Fruit fly (Drosophila melanogaster) whole organism, embryonic: ENCODE measurements around the gene Alg2.

Experiments
- Antp ChIP-seq: fragments of 200-800 bp; sonication (Bioruptor generic); optimal IDR thresholded peaks from 3 replicates; lab custom pipeline; 2016; ENCODE audit warnings: missing biosample characterization, missing genetic modification characterization
- Atf-2 ChIP-seq: fragments of 200-800 bp; sonication (Bioruptor generic); optimal IDR thresholded peaks from 2 replicates; lab custom pipeline; 2016; ENCODE audit warnings: missing biosample characterization, missing genetic modification characterization
- BtbVII ChIP-seq: fragments of 200-800 bp; sonication (Bioruptor generic); optimal IDR thresholded peaks from 3 replicates; lab custom pipeline; 2017; ENCODE audit warnings: missing biosample characterization, mild to moderate bottlenecking, missing genetic modification characterization
- CG11723 ChIP-seq: fragments of 200-800 bp; sonication (Bioruptor generic); optimal IDR thresholded peaks from 2 replicates; lab custom pipeline; 2017; ENCODE audit warnings: missing biosample characterization, mild to moderate bottlenecking, missing genetic modification characterization
- CG12299 ChIP-seq: fragments of 200-800 bp; sonication (Bioruptor generic); optimal IDR thresholded peaks from 2 replicates; lab custom pipeline; 2018; ENCODE audit warnings: missing biosample characterization, mild to moderate bottlenecking, missing genetic modification characterization
- CG14710 ChIP-seq: fragments of 200-800 bp; sonication (Bioruptor generic); optimal IDR thresholded peaks from 3 replicates; lab custom pipeline; 2019; ENCODE audit warnings: missing biosample characterization, mild to moderate bottlenecking, missing genetic modification characterization, moderate library complexity
- CG16813 ChIP-seq: fragments of 200-800 bp; sonication (Bioruptor generic); IDR thresholded peaks from 3 replicates; pipeline ENCODE4 v1.3.6; 2022; ENCODE audit warnings: missing biosample characterization, missing genetic modification characterization; ENCODE audit not compliant: partially characterized antibody
- CG1832 ChIP-seq: fragments of 200-800 bp; sonication (Bioruptor generic); optimal IDR thresholded peaks from 2 replicates; lab custom pipeline; 2017; ENCODE audit warnings: missing biosample characterization, mild to moderate bottlenecking, missing genetic modification characterization, inconsistent platforms
- CG3065 ChIP-seq: fragments of 200-800 bp; sonication (Bioruptor generic); optimal IDR thresholded peaks from 2 replicates; lab custom pipeline; 2016; ENCODE audit warnings: missing biosample characterization, missing genetic modification characterization
- CG33557 ChIP-seq: fragments of 200-800 bp; sonication (Bioruptor generic); optimal IDR thresholded peaks from 2 replicates; lab custom pipeline; 2019; ENCODE audit warnings: missing biosample characterization, mild to moderate bottlenecking, missing genetic modification characterization, moderate library complexity
- CG34422 ChIP-seq: fragments of 200-800 bp; sonication (Bioruptor generic); IDR thresholded peaks from 3 replicates; pipeline ENCODE4 v1.3.6; 2022; ENCODE audit warnings: missing biosample characterization, missing genetic modification characterization
- CG4282 ChIP-seq: fragments of 200-800 bp; sonication (Bioruptor generic); optimal IDR thresholded peaks from 2 replicates; lab custom pipeline; 2016; ENCODE audit warnings: missing biosample characterization, missing genetic modification characterization
- CG6654 ChIP-seq: fragments of 200-800 bp; sonication (Bioruptor generic); optimal IDR thresholded peaks from 2 replicates; lab custom pipeline; 2017; ENCODE audit warnings: missing biosample characterization, mild to moderate bottlenecking, missing genetic modification characterization
- CG8924 ChIP-seq: fragments of 200-800 bp; optimal IDR thresholded peaks from 3 replicates; lab custom pipeline; 2019; ENCODE audit warnings: missing biosample characterization, mild to moderate bottlenecking, missing genetic modification characterization, moderate library complexity
- CHES-1-like ChIP-seq: fragments of 200-800 bp; sonication (Bioruptor generic); optimal IDR thresholded peaks from 2 replicates; lab custom pipeline; 2016; ENCODE audit warnings: missing biosample characterization, missing genetic modification characterization
- Fer2 ChIP-seq: fragments of 200-800 bp; sonication (Bioruptor generic); optimal IDR thresholded peaks from 2 replicates; lab custom pipeline; 2018; ENCODE audit warnings: missing biosample characterization, mild to moderate bottlenecking, missing genetic modification characterization, moderate library complexity
- Gug ChIP-seq: fragments of 200-800 bp; sonication (Bioruptor generic); IDR thresholded peaks from 4 replicates; pipeline ENCODE4 v1.3.6; 2022; ENCODE audit warnings: missing biosample characterization, missing genetic modification characterization
- Hr3 ChIP-seq: fragments of 200-800 bp; sonication (Bioruptor generic); optimal IDR thresholded peaks from 3 replicates; lab custom pipeline; 2016; ENCODE audit warnings: missing biosample characterization, missing genetic modification characterization
- Jarid2 ChIP-seq: fragments of 200-800 bp; sonication (Bioruptor generic); optimal IDR thresholded peaks from 3 replicates; lab custom pipeline; 2017; ENCODE audit warnings: mild to moderate bottlenecking, missing biosample characterization, missing genetic modification reagents, missing genetic modification characterization
- Kr ChIP-seq: fragments of 200-800 bp; sonication (Bioruptor generic); optimal IDR thresholded peaks from 2 replicates; lab custom pipeline; 2017; ENCODE audit warnings: missing biosample characterization, mild to moderate bottlenecking, missing genetic modification characterization
- Optix ChIP-seq: fragments of 200-800 bp; sonication (Bioruptor generic); IDR thresholded peaks from 3 replicates; pipeline ENCODE4 v1.3.6; 2022; ENCODE audit warnings: missing biosample characterization, missing genetic modification characterization
- Ravus ChIP-seq: fragments of 200-800 bp; sonication (Bioruptor generic); IDR thresholded peaks from 2 replicates; pipeline ENCODE4 v1.3.6; 2022; ENCODE audit warnings: missing biosample characterization, missing genetic modification characterization
- Six4 ChIP-seq: fragments of 200-800 bp; sonication (Bioruptor generic); optimal IDR thresholded peaks from 2 replicates; lab custom pipeline; 2016; ENCODE audit warnings: missing biosample characterization, missing genetic modification characterization
- Sox100B ChIP-seq: fragments of 200-800 bp; sonication (Bioruptor generic); optimal IDR thresholded peaks from 3 replicates; lab custom pipeline; 2018; ENCODE audit warnings: missing biosample characterization, mild to moderate bottlenecking, missing genetic modification characterization
- Taf1 ChIP-seq: fragments of 200-800 bp; sonication (Bioruptor generic); IDR thresholded peaks from 2 replicates; pipeline ENCODE4 v1.3.6; 2022; ENCODE audit warnings: missing biosample characterization, missing genetic modification characterization
- ac ChIP-seq: fragments of 200-800 bp; sonication (Bioruptor generic); optimal IDR thresholded peaks from 3 replicates; lab custom pipeline; 2017; ENCODE audit warnings: missing biosample characterization, mild to moderate bottlenecking, missing genetic modification characterization
- ato ChIP-seq: fragments of 200-800 bp; sonication (Bioruptor generic); IDR thresholded peaks from 2 replicates; pipeline ENCODE4 v1.3.6; 2022; ENCODE audit warnings: missing biosample characterization, missing genetic modification characterization; ENCODE audit not compliant: partially characterized antibody
- ci ChIP-seq: fragments of 200-800 bp; sonication (Bioruptor generic); IDR thresholded peaks from 3 replicates; pipeline ENCODE4 v1.3.6; 2022; ENCODE audit warnings: missing biosample characterization, missing genetic modification characterization
- exex ChIP-seq: fragments of 200-800 bp; sonication (Bioruptor generic); optimal IDR thresholded peaks from 4 replicates; lab custom pipeline; 2018; ENCODE audit warnings: missing biosample characterization, mild to moderate bottlenecking, missing genetic modification characterization, moderate library complexity
- gsb-n ChIP-seq: fragments of 200-800 bp; sonication (Bioruptor generic); optimal IDR thresholded peaks from 3 replicates; lab custom pipeline; 2018; ENCODE audit warnings: missing biosample characterization, mild to moderate bottlenecking, missing genetic modification characterization
- ham ChIP-seq: fragments of 200-800 bp; sonication (Bioruptor generic); IDR thresholded peaks from 2 replicates; pipeline ENCODE4 v1.3.6; 2022; ENCODE audit warnings: missing biosample characterization, missing genetic modification characterization
- kay ChIP-seq: fragments of 200-800 bp; sonication (Bioruptor generic); optimal IDR thresholded peaks from 2 replicates; lab custom pipeline; 2016; ENCODE audit warnings: missing biosample characterization, missing genetic modification characterization
- ken ChIP-seq: fragments of 200-800 bp; sonication (Bioruptor generic); IDR thresholded peaks from 3 replicates; pipeline ENCODE4 v1.3.6; 2022; ENCODE audit warnings: missing biosample characterization, missing genetic modification characterization
- lab ChIP-seq: fragments of 200-800 bp; sonication (Bioruptor generic); optimal IDR thresholded peaks from 3 replicates; lab custom pipeline; 2017; ENCODE audit warnings: missing biosample characterization, missing genetic modification characterization, mild to moderate bottlenecking, moderate library complexity, missing genetic modification reagents
- lbe ChIP-seq: fragments of 200-800 bp; sonication (Bioruptor generic); optimal IDR thresholded peaks from 2 replicates; lab custom pipeline; 2016; ENCODE audit warnings: missing biosample characterization, mild to moderate bottlenecking, missing genetic modification characterization
- mam ChIP-seq: fragments of 200-800 bp; sonication (Bioruptor generic); optimal IDR thresholded peaks from 3 replicates; lab custom pipeline; 2016; ENCODE audit warnings: missing biosample characterization, missing genetic modification characterization
- org-1 ChIP-seq: fragments of 200-800 bp; sonication (Bioruptor generic); optimal IDR thresholded peaks from 2 replicates; lab custom pipeline; 2017; ENCODE audit warnings: missing biosample characterization, missing genetic modification characterization
- sens-2 ChIP-seq: fragments of 200-800 bp; sonication (Bioruptor generic); IDR thresholded peaks from 2 replicates; pipeline ENCODE4 v1.3.6; 2022; ENCODE audit warnings: missing biosample characterization, missing genetic modification characterization
- tap ChIP-seq: fragments of 200-800 bp; optimal IDR thresholded peaks from 3 replicates; lab custom pipeline; 2019; ENCODE audit warnings: missing biosample characterization, mild to moderate bottlenecking, missing genetic modification characterization, moderate library complexity
- usp ChIP-seq: fragments of >200 bp; optimal IDR thresholded peaks from 2 replicates; lab custom pipeline; 2017; ENCODE audit warnings: missing biosample characterization, missing genetic modification characterization
- z ChIP-seq: fragments of 200-800 bp; sonication (Bioruptor generic); IDR thresholded peaks from 3 replicates; pipeline ENCODE4 v1.3.6; 2022; ENCODE audit warnings: missing biosample characterization, missing genetic modification characterization
- zen2 ChIP-seq: fragments of 200-800 bp; sonication (Bioruptor generic); IDR thresholded peaks from 3 replicates; pipeline ENCODE4 v1.3.6; 2022; ENCODE audit warnings: missing biosample characterization, missing genetic modification characterization; ENCODE audit not compliant: partially characterized antibody

Alg2 gene

DNA sequence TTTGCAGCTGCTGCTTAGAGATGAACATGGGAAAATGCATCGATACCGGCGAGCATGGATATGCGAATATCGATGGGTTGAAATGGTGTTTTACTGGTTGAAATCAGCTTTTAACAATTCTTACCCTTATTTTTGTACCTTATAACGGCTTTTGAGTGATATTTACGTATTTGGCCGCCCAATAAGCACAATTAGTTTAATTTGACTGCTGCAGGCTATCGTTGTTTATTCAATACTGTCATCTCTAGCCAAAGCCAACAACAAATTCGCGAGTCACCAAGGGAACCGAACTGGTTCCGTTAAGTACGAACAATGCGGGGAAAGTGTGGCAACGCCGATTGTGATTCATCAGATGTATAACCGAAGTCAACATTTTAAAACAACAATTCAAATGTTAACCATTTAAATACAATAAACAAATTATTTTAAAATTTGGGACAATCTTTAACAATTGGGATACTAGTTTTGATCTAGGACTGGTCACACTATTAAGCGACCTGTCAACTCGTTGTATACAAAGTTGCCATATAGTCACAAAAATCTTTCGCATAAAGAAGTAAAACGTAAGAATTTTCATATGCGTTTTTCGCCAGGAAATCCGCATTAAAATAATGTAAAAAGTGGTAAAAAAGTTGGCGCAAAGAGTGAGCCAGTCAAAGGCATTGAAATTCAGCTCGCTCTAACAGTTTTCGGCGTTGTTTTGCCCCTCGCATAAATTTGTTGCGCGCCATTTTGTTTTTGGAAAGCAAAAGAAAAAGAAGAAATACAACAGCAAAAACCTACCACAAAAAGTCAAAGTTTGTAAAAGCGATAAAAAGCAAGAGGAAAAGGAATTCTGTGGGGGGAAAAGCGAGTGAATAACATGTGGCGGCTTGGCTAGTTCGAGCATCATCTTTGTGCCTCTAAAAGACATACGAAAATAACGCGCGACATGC is 4.8 kb downstream of the Alg2 start, which contains the start of the genes Usp5 and BtbVII (continued):
- no peak for TF ChIP-seq ken (GFP tag; lab: Robert Waterston, UW)
- TF ChIP-seq lbe: peak; percentile 4
- TF ChIP-seq Fer2 (tag; lab: Kevin White, UChicago): no peak
- TF ChIP-seq Optix: peak; percentile 33; the same call in 1 of the 3 replicates
- TF ChIP-seq ato (GFP tag; lab: Robert Waterston, UW): peak; percentile 75
- TF ChIP-seq CG1832 (GFP tag; lab: Kevin White, UChicago): no peak
- TF ChIP-seq CG16813 (GFP tag; lab: Robert Waterston, UW): peak; percentile 95
- peak; percentile 16 for TF ChIP-seq exex
- no peak for TF ChIP-seq CG6654 (GFP tag; lab: Kevin White, UChicago)
- peak; percentile 4 for TF ChIP-seq CG12299 (tag; lab: Kevin White, UChicago)
- TF ChIP-seq CG33557 (GFP tag; lab: Kevin White, UChicago): peak; percentile 50
- peak; percentile 63 for TF ChIP-seq Hr3 (GFP tag; lab: Kevin White, UChicago)
- peak; percentile 77 for TF ChIP-seq CG8924 (tag; lab: Kevin White, UChicago)
- TF ChIP-seq CG11723 (GFP tag; lab: Kevin White, UChicago): no peak
- peak; percentile 62 for TF ChIP-seq CHES-1-like (GFP tag; lab: Kevin White, UChicago)
- peak; percentile 67 for TF ChIP-seq lab (GFP tag; lab: Kevin White, UChicago)
- TF ChIP-seq ci (GFP tag; lab: Robert Waterston, UW): peak; percentile 40; the same call in 1 of the 3 replicates
- TF ChIP-seq org-1 (GFP tag; lab: Kevin White, UChicago): peak; percentile 8
- TF ChIP-seq Gug (GFP tag; lab: Robert Waterston, UW): peak; percentile 65; the same call in 2 of the 4 replicates
- peak; percentile 64 for TF ChIP-seq Six4 (GFP tag; lab: Kevin White, UChicago)
- peak; percentile 81 for TF ChIP-seq Antp (GFP tag; lab: Kevin White, UChicago)
- TF ChIP-seq usp (GFP tag; lab: Kevin White, UChicago): no peak
- TF ChIP-seq kay (GFP tag; lab: Kevin White, UChicago): peak; percentile 70
- peak; percentile 13 for TF ChIP-seq BtbVII (GFP tag; lab: Kevin White, UChicago)
- TF ChIP-seq Atf-2: peak; percentile 10
- no peak for TF ChIP-seq gsb-n (tag; lab: Kevin White, UChicago)
- TF ChIP-seq CG4282 (GFP tag; lab: Kevin White, UChicago): peak; percentile 20
- TF ChIP-seq ac (GFP tag; lab: Kevin White, UChicago): peak; percentile 67
- peak; percentile 97 for TF ChIP-seq zen2 (GFP tag; lab: Robert Waterston, UW)
- TF ChIP-seq ham (GFP tag; lab: Robert Waterston, UW): no peak
- TF ChIP-seq Jarid2 (GFP tag; lab: Kevin White, UChicago): no peak
- peak; percentile 86; the same call in 1 of the 3 replicates for TF ChIP-seq CG34422
- peak; percentile 75 for TF ChIP-seq mam (GFP tag; lab: Kevin White, UChicago)
- TF ChIP-seq Ravus (GFP tag; lab: Robert Waterston, UW): no peak
- TF ChIP-seq Taf1: peak; percentile 48
- no peak for TF ChIP-seq Kr (GFP tag; lab: Kevin White, UChicago)
- TF ChIP-seq Sox100B (GFP tag; lab: Kevin White, UChicago): no peak
- TF ChIP-seq tap (tag; lab: Kevin White, UChicago): no peak
- no peak for TF ChIP-seq z (GFP tag; lab: Robert Waterston, UW)
- TF ChIP-seq CG3065 (GFP tag; lab: Kevin White, UChicago): peak; percentile 61
- TF ChIP-seq CG14710: peak; percentile 73
- no peak for TF ChIP-seq sens-2
- TF ChIP-seq, all 482 proteins: peak for 305
